Worm (Caenorhabditis elegans): Measurements from ENCODE around the gene F56D5.9.

F56D5.9 gene

DNA sequence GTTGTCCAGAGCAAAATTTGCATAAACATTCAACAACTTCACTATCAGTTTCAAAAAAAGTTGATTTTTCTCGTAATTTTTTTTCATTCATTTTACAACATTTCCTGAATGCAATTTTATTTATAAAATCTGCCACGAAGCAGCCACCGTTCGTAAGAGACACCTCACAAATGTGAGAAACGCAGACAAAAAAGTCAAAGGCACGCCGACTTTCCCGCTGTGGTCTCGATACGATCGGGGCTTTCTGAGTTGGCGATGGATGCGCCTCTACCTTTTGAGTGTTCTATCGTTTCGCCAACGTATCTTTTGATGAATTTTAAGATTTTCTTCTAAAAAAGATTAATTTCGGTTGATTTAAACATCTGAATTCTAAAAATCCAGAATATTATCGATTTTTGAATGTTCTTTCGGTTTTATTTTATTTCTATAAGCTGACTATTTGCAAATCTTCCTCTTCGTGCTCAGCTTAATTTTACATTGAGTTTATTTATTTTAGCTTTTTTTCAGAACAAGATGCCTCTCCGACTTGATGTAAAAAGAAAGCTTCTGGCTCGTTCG lies 37.0 kb upstream of the F56D5.9 start, which contains the start of gene copb-2 (continued):
- TF ChIP-seq grh-1 (GFP tag; IDR thresholded peaks at IDR 0.05) (no peak), pag-3 (tag; optimal IDR thresholded peaks at IDR 0.05; ENCODE audit: borderline replicate concordance, insufficient read depth) (no peak), ama-1 (optimal IDR thresholded peaks at IDR 0.05) (no peak), ztf-11 (tag; optimal IDR thresholded peaks at IDR 0.05) (no peak), nhr-84 (tag; optimal IDR thresholded peaks at IDR 0.05) (no peak), mdl-1 (tag; optimal IDR thresholded peaks at IDR 0.05) (peak in 1 of 2 experiments; percentile 48), C16A3.4 (tag; optimal IDR thresholded peaks at IDR 0.05) (peak; percentile 48), unc-130 (tag; optimal IDR thresholded peaks at IDR 0.05) (no peak), alr-1 (tag; optimal IDR thresholded peaks at IDR 0.05; ENCODE audit: borderline replicate concordance) (no peak), nhr-85 (tag) (peak; percentile 63), nhr-28 (tag; optimal IDR thresholded peaks at IDR 0.05) (no peak), unc-86 (tag; optimal IDR thresholded peaks at IDR 0.05) (peak; percentile 34), irx-1 (tag; optimal IDR thresholded peaks at IDR 0.05) (no peak)

DNA sequence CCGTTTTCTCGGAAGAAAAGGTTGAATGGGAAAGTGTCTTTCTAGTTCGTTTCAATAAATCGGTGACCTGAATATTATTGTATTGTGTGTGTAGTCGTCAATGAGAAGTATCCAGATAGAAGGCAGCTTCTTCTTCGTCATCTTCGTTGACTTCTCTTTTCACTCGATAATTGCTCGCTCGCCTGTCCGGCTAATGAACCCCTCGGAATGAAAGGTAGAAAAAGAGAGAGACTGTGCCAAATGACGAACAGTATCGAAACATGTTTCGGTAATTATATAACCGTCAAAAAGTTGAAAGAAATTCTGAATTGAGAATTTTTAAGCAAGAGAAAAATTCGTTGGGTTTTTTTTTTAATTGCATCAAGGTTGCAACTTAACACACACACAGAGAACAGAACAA lies 35.1 kb upstream of the F56D5.9 start, which contains the start of gene cutl-17:
TSS of gene cutl-17 (minus strand) at position 101 of the 400 bp plus-strand sequence.
- no peak for TF ChIP-seq nhr-28 (tag; optimal IDR thresholded peaks at IDR 0.05)
- no peak for TF ChIP-seq hlh-17 (GFP tag; optimal IDR thresholded peaks at IDR 0.05; ENCODE audit: borderline replicate concordance)
- TF ChIP-seq F16B12.6 (tag; optimal IDR thresholded peaks at IDR 0.05) = no peak
- TF ChIP-seq elt-2 (tag; optimal IDR thresholded peaks at IDR 0.05) = no peak
- TF ChIP-seq unc-130 (tag; optimal IDR thresholded peaks at IDR 0.05) = no peak
- TF ChIP-seq mef-2 (tag; optimal IDR thresholded peaks at IDR 0.05) = no peak
- no peak for TF ChIP-seq mab-9 (GFP tag; IDR thresholded peaks at IDR 0.05)
- no peak for TF ChIP-seq skn-1 (tag; optimal IDR thresholded peaks at IDR 0.05)
- no peak for TF ChIP-seq nhr-11 (tag; optimal IDR thresholded peaks at IDR 0.05)
- no peak for TF ChIP-seq ceh-82 (tag; optimal IDR thresholded peaks at IDR 0.05)
- no peak for TF ChIP-seq aha-1 (tag; optimal IDR thresholded peaks at IDR 0.05)
- no peak for TF ChIP-seq rnt-1 (tag; optimal IDR thresholded peaks at IDR 0.05)
- TF ChIP-seq ztf-11 (tag; optimal IDR thresholded peaks at IDR 0.05) = no peak
- TF ChIP-seq snu-23 (GFP tag; optimal IDR thresholded peaks at IDR 0.05) = no peak
- TF ChIP-seq nhr-19 (GFP tag; conservative IDR thresholded peaks at IDR 0.05) = no peak
- TF ChIP-seq zip-4 (GFP tag; optimal IDR thresholded peaks at IDR 0.05) = no peak
- no peak for TF ChIP-seq hpl-2 (GFP tag; optimal IDR thresholded peaks at IDR 0.05)
- no peak for TF ChIP-seq ceh-88 (GFP tag; IDR thresholded peaks at IDR 0.05)

DNA sequence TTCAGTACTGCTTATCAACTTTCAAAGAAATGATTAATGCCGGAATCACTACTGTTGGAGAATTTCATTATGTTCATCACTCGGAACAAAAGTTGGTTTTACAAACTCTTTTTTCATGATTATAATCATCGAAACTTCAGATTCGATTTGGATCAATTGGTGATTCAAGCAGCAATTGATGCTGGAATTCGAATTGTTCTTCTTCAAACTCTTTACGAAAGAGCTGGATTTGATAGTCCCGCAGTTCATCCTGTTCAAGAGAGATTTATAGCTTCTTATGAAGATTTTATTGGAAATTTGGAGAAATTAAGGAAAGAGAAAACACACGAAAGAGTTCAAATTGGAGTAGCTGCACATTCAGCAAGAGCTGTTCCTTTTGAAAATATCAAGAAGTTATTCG lies 29.5 kb upstream of the F56D5.9 start:
- no peak for TF ChIP-seq ces-1 (GFP tag; optimal IDR thresholded peaks at IDR 0.05)
- no peak for TF ChIP-seq nhr-47 (tag; optimal IDR thresholded peaks at IDR 0.05)
- no peak for TF ChIP-seq snpc-4 (tag; optimal IDR thresholded peaks at IDR 0.05)
- TF ChIP-seq lir-3 (tag; optimal IDR thresholded peaks at IDR 0.05; ENCODE audit: poor library complexity) = no peak
- no peak for TF ChIP-seq nhr-90 (tag; optimal IDR thresholded peaks at IDR 0.05; ENCODE audit: poor library complexity)
- no peak for TF ChIP-seq vab-15 (tag; optimal IDR thresholded peaks at IDR 0.05)
- TF ChIP-seq mdl-1 (tag; optimal IDR thresholded peaks at IDR 0.05) = no peak
- TF ChIP-seq irx-1 (tag; optimal IDR thresholded peaks at IDR 0.05) = no peak
- no peak for TF ChIP-seq ceh-90 (tag; optimal IDR thresholded peaks at IDR 0.05)
- no peak for TF ChIP-seq nhr-237 (tag; optimal IDR thresholded peaks at IDR 0.05)
- no peak for TF ChIP-seq Y116A8C.19 (tag; optimal IDR thresholded peaks at IDR 0.05; ENCODE audit: borderline replicate concordance)
- no peak for TF ChIP-seq lin-15B (tag; optimal IDR thresholded peaks at IDR 0.05)
- no peak for TF ChIP-seq fkh-8 (tag; optimal IDR thresholded peaks at IDR 0.05)

All from whole organism, L1 larva.